Fruit fly (Drosophila melanogaster) whole organism, embryonic: ENCODE data around the gene CG31265.

ENCODE experiments used
- Abd-B ChIP-seq: fragments of 200-800 bp; sonication (Bioruptor generic); optimal IDR thresholded peaks from 2 replicates; lab custom pipeline; 2018; ENCODE audit warnings: missing biosample characterization, mild to moderate bottlenecking, missing genetic modification characterization, moderate library complexity
- CG10274 ChIP-seq: fragments of 200-800 bp; sonication (Bioruptor generic); optimal IDR thresholded peaks from 3 replicates; lab custom pipeline; 2017; ENCODE audit warnings: missing biosample characterization, mild to moderate bottlenecking, missing genetic modification characterization
- CG15601 ChIP-seq: fragments of 200-800 bp; sonication (Bioruptor generic); optimal IDR thresholded peaks from 3 replicates; lab custom pipeline; 2019; ENCODE audit warnings: missing biosample characterization, mild to moderate bottlenecking, missing genetic modification characterization, moderate library complexity
- CG16863 ChIP-seq: fragments of 200-800 bp; sonication (Bioruptor generic); optimal IDR thresholded peaks from 3 replicates; lab custom pipeline; 2016; ENCODE audit warnings: missing biosample characterization, missing genetic modification characterization
- CG3995 ChIP-seq: fragments of 200-800 bp; sonication (Bioruptor generic); optimal IDR thresholded peaks from 3 replicates; lab custom pipeline; 2016; ENCODE audit warnings: missing biosample characterization, missing genetic modification characterization
- CG42726 ChIP-seq: fragments of 200-800 bp; sonication (Bioruptor generic); IDR thresholded peaks from 2 replicates; pipeline ENCODE4 v1.3.6; 2022; ENCODE audit warnings: missing biosample characterization, missing genetic modification characterization; ENCODE audit not compliant: partially characterized antibody
- CG4282 ChIP-seq: fragments of 200-800 bp; sonication (Bioruptor generic); optimal IDR thresholded peaks from 2 replicates; lab custom pipeline; 2016; ENCODE audit warnings: missing biosample characterization, missing genetic modification characterization
- CG4820 ChIP-seq: fragments of 200-800 bp; sonication (Bioruptor generic); optimal IDR thresholded peaks from 3 replicates; lab custom pipeline; 2016; ENCODE audit warnings: missing biosample characterization, missing genetic modification characterization
- CG5180 ChIP-seq: fragments of 200-800 bp; sonication (Bioruptor generic); optimal IDR thresholded peaks from 3 replicates; lab custom pipeline; 2017; ENCODE audit warnings: missing biosample characterization, missing genetic modification characterization, mild to moderate bottlenecking, moderate library complexity, missing genetic modification reagents
- CG6683 ChIP-seq: fragments of 200-800 bp; sonication (Bioruptor generic); optimal IDR thresholded peaks from 2 replicates; lab custom pipeline; 2017; ENCODE audit warnings: missing biosample characterization, mild to moderate bottlenecking, missing genetic modification characterization, missing genetic modification reagents
- CG6791 ChIP-seq: fragments of 200-800 bp; sonication (Bioruptor generic); IDR thresholded peaks from 3 replicates; pipeline ENCODE4 v1.3.6; 2022; ENCODE audit warnings: missing biosample characterization, missing genetic modification characterization; ENCODE audit not compliant: partially characterized antibody
- CG7372 ChIP-seq: fragments of 200-800 bp; sonication (Bioruptor generic); IDR thresholded peaks from 2 replicates; pipeline ENCODE4 v1.3.6; 2022; ENCODE audit warnings: missing biosample characterization, missing genetic modification characterization
- CG8089 ChIP-seq: fragments of 200-800 bp; sonication (Bioruptor generic); optimal IDR thresholded peaks from 3 replicates; lab custom pipeline; 2016; ENCODE audit warnings: missing biosample characterization, missing genetic modification characterization
- D19A ChIP-seq: fragments of 200-800 bp; optimal IDR thresholded peaks from 3 replicates; lab custom pipeline; 2019; ENCODE audit warnings: missing biosample characterization, mild to moderate bottlenecking, missing genetic modification characterization, moderate library complexity
- Deaf1 ChIP-seq: fragments of 200-800 bp; optimal IDR thresholded peaks from 3 replicates; lab custom pipeline; 2019; ENCODE audit warnings: missing biosample characterization, mild to moderate bottlenecking, missing genetic modification characterization, moderate library complexity
- Elba2 ChIP-seq: fragments of 200-800 bp; sonication (Bioruptor generic); optimal IDR thresholded peaks from 3 replicates; lab custom pipeline; 2016; ENCODE audit warnings: missing biosample characterization, missing genetic modification characterization
- Fer1 ChIP-seq: fragments of 200-800 bp; sonication (Bioruptor generic); optimal IDR thresholded peaks from 2 replicates; lab custom pipeline; 2017; ENCODE audit warnings: missing biosample characterization, mild to moderate bottlenecking, missing genetic modification characterization
- Fer3 ChIP-seq: fragments of 200-800 bp; sonication (Bioruptor generic); optimal IDR thresholded peaks from 2 replicates; lab custom pipeline; 2018; ENCODE audit warnings: missing biosample characterization, mild to moderate bottlenecking, missing genetic modification characterization, moderate library complexity
- H15 ChIP-seq: fragments of 200-800 bp; sonication (Bioruptor generic); IDR thresholded peaks from 3 replicates; pipeline ENCODE4 v1.3.6; 2022; ENCODE audit warnings: missing biosample characterization, missing genetic modification characterization
- HHEX ChIP-seq: fragments of 200-800 bp; sonication (Bioruptor generic); optimal IDR thresholded peaks from 3 replicates; lab custom pipeline; 2017; ENCODE audit warnings: missing biosample characterization, mild to moderate bottlenecking, missing genetic modification characterization, missing genetic modification reagents
- HLHmδ ChIP-seq: fragments of 200-800 bp; sonication (Bioruptor generic); optimal IDR thresholded peaks from 2 replicates; lab custom pipeline; 2018; ENCODE audit warnings: missing biosample characterization, mild to moderate bottlenecking, missing genetic modification characterization, moderate library complexity
- HmgZ ChIP-seq: fragments of 200-800 bp; sonication (Bioruptor generic); optimal IDR thresholded peaks from 2 replicates; lab custom pipeline; 2018; ENCODE audit warnings: missing biosample characterization, mild to moderate bottlenecking, missing genetic modification characterization
- MBD-R2 ChIP-seq: fragments of 200-800 bp; sonication (Bioruptor generic); IDR thresholded peaks from 2 replicates; pipeline ENCODE4 v1.3.6; 2022; ENCODE audit warnings: missing biosample characterization, missing genetic modification characterization
- NfI ChIP-seq: fragments of 200-800 bp; sonication (Bioruptor generic); optimal IDR thresholded peaks from 3 replicates; lab custom pipeline; 2018; ENCODE audit warnings: missing biosample characterization, mild to moderate bottlenecking, missing genetic modification characterization, moderate library complexity
- Ptx1 ChIP-seq: fragments of 200-800 bp; sonication (Bioruptor generic); IDR thresholded peaks from 2 replicates; pipeline ENCODE4 v1.3.6; 2022; ENCODE audit warnings: missing biosample characterization, missing genetic modification characterization
- Sox102F ChIP-seq: fragments of 200-800 bp; sonication (Bioruptor generic); optimal IDR thresholded peaks from 2 replicates; lab custom pipeline; 2018; ENCODE audit warnings: missing biosample characterization, mild to moderate bottlenecking, missing genetic modification characterization, moderate library complexity
- Spps ChIP-seq: fragments of 200-800 bp; sonication (Bioruptor generic); optimal IDR thresholded peaks from 2 replicates; lab custom pipeline; 2018; ENCODE audit warnings: missing biosample characterization, mild to moderate bottlenecking, missing genetic modification characterization
- Sry-β ChIP-seq: fragments of 200-800 bp; sonication (Bioruptor generic); optimal IDR thresholded peaks from 2 replicates; lab custom pipeline; 2018; ENCODE audit warnings: missing biosample characterization, mild to moderate bottlenecking, missing genetic modification characterization, moderate library complexity
- TFAM ChIP-seq: fragments of 200-800 bp; sonication (Bioruptor generic); optimal IDR thresholded peaks from 2 replicates; lab custom pipeline; 2017; ENCODE audit warnings: missing biosample characterization, missing genetic modification characterization, inconsistent platforms
- ase ChIP-seq: fragments of 200-800 bp; sonication (Bioruptor generic); IDR thresholded peaks from 3 replicates; pipeline ENCODE4 v1.3.6; 2022; ENCODE audit warnings: missing biosample characterization, missing genetic modification characterization
- chinmo ChIP-seq: fragments of 200-800 bp; sonication (Bioruptor generic); IDR thresholded peaks from 4 replicates; pipeline ENCODE4 v1.3.6; 2022; ENCODE audit warnings: missing biosample characterization, missing genetic modification characterization; ENCODE audit not compliant: partially characterized antibody
- dati ChIP-seq: fragments of 200-800 bp; sonication (Bioruptor generic); IDR thresholded peaks from 2 replicates; pipeline ENCODE4 v1.3.6; 2022; ENCODE audit warnings: missing biosample characterization, missing genetic modification characterization
- disco-r ChIP-seq: fragments of 200-800 bp; sonication (Bioruptor generic); optimal IDR thresholded peaks from 2 replicates; lab custom pipeline; 2016; ENCODE audit warnings: missing biosample characterization, missing genetic modification characterization
- dmrt99B ChIP-seq: fragments of 200-800 bp; sonication (Bioruptor generic); optimal IDR thresholded peaks from 2 replicates; lab custom pipeline; 2018; ENCODE audit warnings: missing biosample characterization, mild to moderate bottlenecking, missing genetic modification characterization, moderate library complexity
- fd3F ChIP-seq: fragments of 200-800 bp; sonication (Bioruptor generic); optimal IDR thresholded peaks from 2 replicates; lab custom pipeline; 2018; ENCODE audit warnings: missing biosample characterization, mild to moderate bottlenecking, missing genetic modification characterization, moderate library complexity
- h ChIP-seq: fragments of >200 bp; optimal IDR thresholded peaks from 2 replicates; lab custom pipeline; 2017
- hb ChIP-seq: fragments of 200-800 bp; sonication (Bioruptor generic); IDR thresholded peaks from 3 replicates; pipeline ENCODE4 v1.3.6; 2022; ENCODE audit warnings: missing biosample characterization, missing genetic modification characterization; ENCODE audit not compliant: partially characterized antibody
- ken ChIP-seq: fragments of 200-800 bp; sonication (Bioruptor generic); IDR thresholded peaks from 3 replicates; pipeline ENCODE4 v1.3.6; 2022; ENCODE audit warnings: missing biosample characterization, missing genetic modification characterization
- kni ChIP-seq: fragments of 200-800 bp; sonication (Bioruptor generic); optimal IDR thresholded peaks from 3 replicates; lab custom pipeline; 2017; ENCODE audit warnings: mild to moderate bottlenecking, missing biosample characterization, missing genetic modification reagents, missing genetic modification characterization
- lilli ChIP-seq: fragments of 200-800 bp; sonication (Bioruptor generic); optimal IDR thresholded peaks from 3 replicates; lab custom pipeline; 2016; ENCODE audit warnings: missing biosample characterization, missing genetic modification characterization
- org-1 ChIP-seq: fragments of 200-800 bp; sonication (Bioruptor generic); optimal IDR thresholded peaks from 2 replicates; lab custom pipeline; 2017; ENCODE audit warnings: missing biosample characterization, missing genetic modification characterization
- peb ChIP-seq: fragments of 200-800 bp; sonication (Bioruptor generic); IDR thresholded peaks from 2 replicates; pipeline ENCODE4 v1.3.6; 2022; ENCODE audit warnings: missing biosample characterization, missing genetic modification characterization
- pho ChIP-seq: fragments of 200-800 bp; sonication (Bioruptor generic); optimal IDR thresholded peaks from 2 replicates; lab custom pipeline; 2016; ENCODE audit warnings: missing biosample characterization, missing genetic modification characterization
- sens ChIP-seq: fragments of 200-800 bp; sonication (Bioruptor generic); peaks from one replicate; lab custom pipeline; 2016; ENCODE audit warnings: missing biosample characterization, missing genetic modification characterization
- tll ChIP-seq, 2 experiments: fragments of 200-800 bp in 1 of 2; fragments of >200 bp in 1 of 2; sonication (Bioruptor generic) in 1 of 2; optimal IDR thresholded peaks; 2 replicates each; lab custom pipeline; 2017 to 2019; ENCODE audit warnings: missing biosample characterization in 2 of 2, missing genetic modification characterization in 2 of 2, mild to moderate bottlenecking in 1 of 2, moderate library complexity in 1 of 2
- ttk ChIP-seq: fragments of 200-800 bp; sonication (Bioruptor generic); IDR thresholded peaks from 2 replicates; pipeline ENCODE4 v2.1.2; 2022; ENCODE audit warnings: missing biosample characterization, missing genetic modification characterization
- z ChIP-seq: fragments of 200-800 bp; sonication (Bioruptor generic); IDR thresholded peaks from 3 replicates; pipeline ENCODE4 v1.3.6; 2022; ENCODE audit warnings: missing biosample characterization, missing genetic modification characterization
- zen2 ChIP-seq: fragments of 200-800 bp; sonication (Bioruptor generic); IDR thresholded peaks from 3 replicates; pipeline ENCODE4 v1.3.6; 2022; ENCODE audit warnings: missing biosample characterization, missing genetic modification characterization; ENCODE audit not compliant: partially characterized antibody
- zfh2 ChIP-seq: fragments of 200-800 bp; sonication (Bioruptor generic); optimal IDR thresholded peaks from 2 replicates; lab custom pipeline; 2016; ENCODE audit warnings: missing biosample characterization, missing genetic modification characterization

The CG31265 gene

DNA sequence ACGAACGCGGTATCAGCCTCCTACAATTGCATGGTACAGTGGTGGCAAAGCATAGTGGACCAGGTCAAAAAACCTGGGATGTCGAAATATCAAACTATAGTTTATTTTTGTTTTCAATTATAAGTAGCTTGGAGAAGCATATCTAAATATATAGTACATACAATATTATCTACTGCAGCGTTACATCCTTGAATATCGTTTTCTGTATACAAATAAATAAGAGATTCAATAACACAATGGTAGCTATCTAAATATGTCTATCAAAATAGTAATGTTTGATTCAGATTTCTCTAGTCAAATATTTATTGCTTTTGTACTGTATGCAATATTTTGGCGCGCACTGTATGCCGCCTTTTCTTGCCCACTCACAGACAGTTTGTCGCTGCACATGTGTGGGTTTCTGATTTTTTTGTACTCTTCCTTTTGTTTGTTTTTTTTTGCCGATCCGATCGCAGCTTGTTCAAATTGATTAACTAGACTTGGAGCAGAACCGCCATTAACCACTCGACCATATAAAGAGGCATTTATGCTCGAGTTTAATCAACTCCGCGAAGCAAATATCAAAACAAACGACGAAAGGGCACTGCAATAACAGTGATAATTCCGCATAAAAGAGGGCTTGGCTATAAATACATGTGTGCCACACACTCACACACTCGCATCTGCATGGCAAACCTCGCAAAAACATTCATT is 47.2 kb upstream of the CG31265 start (continued):
- TF ChIP-seq CG4282: peak; percentile 69
- TF ChIP-seq HHEX: peak; percentile 94
- TF ChIP-seq dmrt99B (tag; lab: Kevin White, UChicago): peak; percentile 97
- TF ChIP-seq CG10274: peak; percentile 77
- peak; percentile 88 for TF ChIP-seq CG7372
- peak; percentile 93 for TF ChIP-seq CG4820
- TF ChIP-seq disco-r (GFP tag; lab: Kevin White, UChicago): peak; percentile 89
- TF ChIP-seq Sry-β: peak; percentile 53
- no peak for TF ChIP-seq CG6791 (GFP tag; lab: Robert Waterston, UW)
- peak; percentile 99 for TF ChIP-seq sens
- TF ChIP-seq Fer1 (GFP tag; lab: Kevin White, UChicago): peak; percentile 97
- TF ChIP-seq hb (GFP tag; lab: Robert Waterston, UW): no peak
- peak; percentile 78 for TF ChIP-seq TFAM (GFP tag; lab: Kevin White, UChicago)
- peak; percentile 91 for TF ChIP-seq CG16863 (GFP tag; lab: Kevin White, UChicago)
- TF ChIP-seq CG3995 (GFP tag; lab: Kevin White, UChicago): peak; percentile 47
- peak; percentile 91 for TF ChIP-seq ase (GFP tag; lab: Robert Waterston, UW)
- peak; percentile 86 for TF ChIP-seq ttk (GFP tag; lab: Robert Waterston, UW)
- TF ChIP-seq NfI (GFP tag; lab: Kevin White, UChicago): peak; percentile 92
- TF ChIP-seq peb (GFP tag; lab: Robert Waterston, UW): peak; percentile 90
- TF ChIP-seq Abd-B (GFP tag; lab: Kevin White, UChicago): peak; percentile 90
- peak; percentile 90 for TF ChIP-seq HmgZ (tag; lab: Kevin White, UChicago)
- peak; percentile 39 for TF ChIP-seq Elba2 (GFP tag; lab: Kevin White, UChicago)
- peak; percentile 93 for TF ChIP-seq CG6683 (GFP tag; lab: Kevin White, UChicago)
- peak; percentile 91 for TF ChIP-seq Fer3
- TF ChIP-seq ken (GFP tag; lab: Robert Waterston, UW): peak; percentile 90
- peak; percentile 80 for TF ChIP-seq Deaf1 (tag; lab: Kevin White, UChicago)
- TF ChIP-seq D19A: peak; percentile 93
- TF ChIP-seq pho (GFP tag; lab: Kevin White, UChicago): peak; percentile 89
- TF ChIP-seq chinmo (GFP tag; lab: Robert Waterston, UW): no peak
- peak; percentile 69 for TF ChIP-seq kni
- peak; percentile 83 for TF ChIP-seq CG8089 (GFP tag; lab: Kevin White, UChicago)
- peak; percentile 86 for TF ChIP-seq zfh2 (GFP tag; lab: Kevin White, UChicago)
- no peak for TF ChIP-seq zen2 (GFP tag; lab: Robert Waterston, UW)
- no peak for TF ChIP-seq tll (GFP tag; optimal IDR thresholded peaks at IDR 0.05; lab: Kevin White, UChicago)
- peak; percentile 89 for TF ChIP-seq H15 (GFP tag; lab: Robert Waterston, UW)
- peak; percentile 94 for TF ChIP-seq CG15601 (tag; lab: Kevin White, UChicago)
- peak; percentile 96 for TF ChIP-seq Sox102F
- TF ChIP-seq org-1 (GFP tag; lab: Kevin White, UChicago): peak; percentile 96
- no peak for TF ChIP-seq HLHmδ
- TF ChIP-seq z (GFP tag; lab: Robert Waterston, UW): peak; percentile 74; the same call in 2 of the 3 replicates
- TF ChIP-seq MBD-R2 (GFP tag; lab: Robert Waterston, UW): peak; percentile 66; the same call in 1 of the 2 replicates
- TF ChIP-seq CG5180 (GFP tag; lab: Kevin White, UChicago): peak; percentile 88
- no peak for TF ChIP-seq h (lab: Kevin White, UChicago)
- TF ChIP-seq fd3F: peak; percentile 91
- peak; percentile 94 for TF ChIP-seq Spps (tag; lab: Kevin White, UChicago)
- TF ChIP-seq lilli (GFP tag; lab: Kevin White, UChicago): peak; percentile 94
- TF ChIP-seq CG42726 (GFP tag; lab: Robert Waterston, UW): no peak
- TF ChIP-seq Ptx1 (GFP tag; lab: Robert Waterston, UW): peak; percentile 96
- TF ChIP-seq dati (GFP tag; lab: Robert Waterston, UW): peak; percentile 73
